Worm (Caenorhabditis elegans): ENCODE measurements around the gene flp-5.

- TF ChIP-seq zag-1 (tag; optimal IDR thresholded peaks at IDR 0.05) (no peak), fos-1 (tag; optimal IDR thresholded peaks at IDR 0.05) (no peak), mdl-1 (tag; optimal IDR thresholded peaks at IDR 0.05) (no peak), lin-39 (tag; optimal IDR thresholded peaks at IDR 0.05) (no peak)
Observed at ce11 chrX:8507576-8507975, 20.5 kb upstream of the flp-5 start, which contains the start of gene H03E18.1.

Data from whole organism, L2 larva.